Fruit fly (Drosophila melanogaster) whole organism, embryonic: ENCODE measurements around the gene CG13113.
A peak's percentile ranks its signal among the peaks of the same experiment; 100 is the strongest.

ENCODE experiments used
- ATbp ChIP-seq: fragments of 200-800 bp; sonication (Bioruptor generic); optimal IDR thresholded peaks from 2 replicates; lab custom pipeline; 2017; ENCODE audit warnings: missing biosample characterization, mild to moderate bottlenecking, missing genetic modification characterization, missing genetic modification reagents
- Aef1 ChIP-seq: fragments of 200-800 bp; sonication (Bioruptor generic); IDR thresholded peaks from 3 replicates; pipeline ENCODE4 v1.3.6; 2022; ENCODE audit warnings: missing biosample characterization, missing genetic modification characterization
- Atf-2 ChIP-seq: fragments of 200-800 bp; sonication (Bioruptor generic); optimal IDR thresholded peaks from 2 replicates; lab custom pipeline; 2016; ENCODE audit warnings: missing biosample characterization, missing genetic modification characterization
- Atf3 ChIP-seq: fragments of 200-800 bp; sonication (Bioruptor generic); optimal IDR thresholded peaks from 3 replicates; lab custom pipeline; 2016; ENCODE audit warnings: missing biosample characterization, missing genetic modification characterization
- Atf6 ChIP-seq: fragments of 200-800 bp; sonication (Bioruptor generic); IDR thresholded peaks from 2 replicates; pipeline ENCODE4 v1.3.6; 2022; ENCODE audit warnings: missing biosample characterization, missing genetic modification characterization
- CG10959 ChIP-seq: fragments of 200-800 bp; sonication (Bioruptor generic); IDR thresholded peaks from 2 replicates; pipeline ENCODE4 v1.3.6; 2022; ENCODE audit warnings: missing biosample characterization, missing genetic modification characterization
- CG10979 ChIP-seq: fragments of 200-800 bp; sonication (Bioruptor generic); optimal IDR thresholded peaks from 2 replicates; lab custom pipeline; 2018; ENCODE audit warnings: missing biosample characterization, mild to moderate bottlenecking, missing genetic modification characterization, moderate library complexity
- CG11695 ChIP-seq: fragments of 200-800 bp; sonication (Bioruptor generic); IDR thresholded peaks from 3 replicates; pipeline ENCODE4 v1.3.6; 2022; ENCODE audit warnings: missing biosample characterization, missing genetic modification characterization
- CG13624 ChIP-seq: fragments of 200-800 bp; sonication (Bioruptor generic); optimal IDR thresholded peaks from 2 replicates; lab custom pipeline; 2016; ENCODE audit warnings: missing biosample characterization, missing genetic modification characterization
- CG14667 ChIP-seq: fragments of 200-800 bp; sonication (Bioruptor generic); IDR thresholded peaks from 2 replicates; pipeline ENCODE4 v1.3.6; 2022; ENCODE audit warnings: missing biosample characterization, missing genetic modification characterization
- CG15514 ChIP-seq: fragments of 200-800 bp; sonication (Bioruptor generic); optimal IDR thresholded peaks from 3 replicates; lab custom pipeline; 2017; ENCODE audit warnings: missing biosample characterization, missing genetic modification characterization, mild to moderate bottlenecking, moderate library complexity, missing genetic modification reagents
- CG17186 ChIP-seq: fragments of 200-800 bp; sonication (Bioruptor generic); optimal IDR thresholded peaks from 3 replicates; lab custom pipeline; 2017; ENCODE audit warnings: missing biosample characterization, missing genetic modification reagents, missing genetic modification characterization
- CG18599 ChIP-seq: fragments of 200-800 bp; sonication (Bioruptor generic); optimal IDR thresholded peaks from 3 replicates; lab custom pipeline; 2017; ENCODE audit warnings: missing biosample characterization, missing genetic modification characterization, mild to moderate bottlenecking, moderate library complexity, missing genetic modification reagents
- CG2889 ChIP-seq: fragments of 200-800 bp; sonication (Bioruptor generic); IDR thresholded peaks from 3 replicates; pipeline ENCODE4 v1.3.6; 2022; ENCODE audit warnings: missing biosample characterization, missing genetic modification characterization
- CG30020 ChIP-seq: fragments of 200-800 bp; optimal IDR thresholded peaks from 2 replicates; lab custom pipeline; 2019; ENCODE audit warnings: missing biosample characterization, mild to moderate bottlenecking, missing genetic modification characterization, moderate library complexity
- CG32532 ChIP-seq: fragments of 200-800 bp; sonication (Bioruptor generic); IDR thresholded peaks from 2 replicates; pipeline ENCODE4 v1.3.6; 2022; ENCODE audit warnings: missing biosample characterization, missing genetic modification characterization
- CG32767 ChIP-seq: fragments of 200-800 bp; sonication (Bioruptor generic); IDR thresholded peaks from 2 replicates; pipeline ENCODE4 v1.3.6; 2022; ENCODE audit warnings: missing biosample characterization, missing genetic modification characterization
- CG3847 ChIP-seq: fragments of 200-800 bp; sonication (Bioruptor generic); IDR thresholded peaks from 2 replicates; pipeline ENCODE4 v1.3.6; 2022; ENCODE audit warnings: missing biosample characterization, missing genetic modification characterization
- CG3995 ChIP-seq: fragments of 200-800 bp; sonication (Bioruptor generic); optimal IDR thresholded peaks from 3 replicates; lab custom pipeline; 2016; ENCODE audit warnings: missing biosample characterization, missing genetic modification characterization
- CG4360 ChIP-seq: fragments of 200-800 bp; sonication (Bioruptor generic); IDR thresholded peaks from 2 replicates; pipeline ENCODE4 v1.3.6; 2022; ENCODE audit warnings: missing biosample characterization, missing genetic modification characterization
- CG7786 ChIP-seq: fragments of 200-800 bp; sonication (Bioruptor generic); optimal IDR thresholded peaks from 2 replicates; lab custom pipeline; 2016; ENCODE audit warnings: missing biosample characterization, missing genetic modification characterization
- CG8359 ChIP-seq: fragments of 200-800 bp; sonication (Bioruptor generic); optimal IDR thresholded peaks from 2 replicates; lab custom pipeline; 2017; ENCODE audit warnings: missing biosample characterization, mild to moderate bottlenecking, missing genetic modification characterization, borderline replicate concordance
- CG9215 ChIP-seq: fragments of 200-800 bp; sonication (Bioruptor generic); IDR thresholded peaks from 2 replicates; pipeline ENCODE4 v1.3.6; 2022; ENCODE audit warnings: missing biosample characterization, missing genetic modification characterization
- CG9797 ChIP-seq: fragments of 200-800 bp; sonication (Bioruptor generic); optimal IDR thresholded peaks from 3 replicates; lab custom pipeline; 2018; ENCODE audit warnings: missing biosample characterization, mild to moderate bottlenecking, missing genetic modification characterization
- CG9876 ChIP-seq: fragments of 200-800 bp; sonication (Bioruptor generic); optimal IDR thresholded peaks from 2 replicates; lab custom pipeline; 2016; ENCODE audit warnings: missing biosample characterization, missing genetic modification characterization
- Fer1 ChIP-seq: fragments of 200-800 bp; sonication (Bioruptor generic); optimal IDR thresholded peaks from 2 replicates; lab custom pipeline; 2017; ENCODE audit warnings: missing biosample characterization, mild to moderate bottlenecking, missing genetic modification characterization
- H2.0 ChIP-seq: fragments of 200-800 bp; sonication (Bioruptor generic); IDR thresholded peaks from 2 replicates; pipeline ENCODE4 v1.3.6; 2022; ENCODE audit warnings: missing biosample characterization, missing genetic modification characterization
- HLHmδ ChIP-seq: fragments of 200-800 bp; sonication (Bioruptor generic); optimal IDR thresholded peaks from 2 replicates; lab custom pipeline; 2018; ENCODE audit warnings: missing biosample characterization, mild to moderate bottlenecking, missing genetic modification characterization, moderate library complexity
- Hr3 ChIP-seq: fragments of 200-800 bp; sonication (Bioruptor generic); optimal IDR thresholded peaks from 3 replicates; lab custom pipeline; 2016; ENCODE audit warnings: missing biosample characterization, missing genetic modification characterization
- Hsf ChIP-seq: fragments of 200-800 bp; sonication (Bioruptor generic); optimal IDR thresholded peaks from 3 replicates; lab custom pipeline; 2016; ENCODE audit warnings: missing biosample characterization, missing genetic modification characterization
- MBD-R2 ChIP-seq: fragments of 200-800 bp; sonication (Bioruptor generic); IDR thresholded peaks from 2 replicates; pipeline ENCODE4 v1.3.6; 2022; ENCODE audit warnings: missing biosample characterization, missing genetic modification characterization
- MTF-1 ChIP-seq: fragments of 200-800 bp; sonication (Bioruptor generic); optimal IDR thresholded peaks from 2 replicates; lab custom pipeline; 2018; ENCODE audit warnings: missing biosample characterization, mild to moderate bottlenecking, missing genetic modification characterization, borderline replicate concordance
- Side ChIP-seq: fragments of 200-800 bp; sonication (Bioruptor generic); optimal IDR thresholded peaks from 2 replicates; lab custom pipeline; 2016; ENCODE audit warnings: missing biosample characterization, missing genetic modification characterization
- Spps ChIP-seq: fragments of 200-800 bp; sonication (Bioruptor generic); optimal IDR thresholded peaks from 2 replicates; lab custom pipeline; 2018; ENCODE audit warnings: missing biosample characterization, mild to moderate bottlenecking, missing genetic modification characterization
- bab2 ChIP-seq: fragments of 200-800 bp; sonication (Bioruptor generic); optimal IDR thresholded peaks from 2 replicates; lab custom pipeline; 2016; ENCODE audit warnings: missing biosample characterization, missing genetic modification characterization
- cad ChIP-seq: fragments of >200 bp; optimal IDR thresholded peaks from 2 replicates; lab custom pipeline; 2017; ENCODE audit warnings: missing biosample characterization, missing genetic modification characterization
- croc ChIP-seq: fragments of 200-800 bp; sonication (Bioruptor generic); conservative IDR thresholded peaks from 3 replicates; pipeline ENCODE4 v1.3.6; 2022; ENCODE audit warnings: missing biosample characterization, missing genetic modification characterization
- crp ChIP-seq, 2 experiments: fragments of 200-800 bp; sonication (Bioruptor generic); optimal IDR thresholded peaks; 2 replicates in 1 of 2; 3 replicates in 1 of 2; lab custom pipeline; 2017; ENCODE audit warnings: missing biosample characterization in 2 of 2, missing genetic modification characterization in 2 of 2, mild to moderate bottlenecking in 1 of 2, moderate library complexity in 1 of 2
- fru ChIP-seq: fragments of >200 bp; optimal IDR thresholded peaks from 2 replicates; lab custom pipeline; 2017
- fu2 ChIP-seq: fragments of 200-800 bp; sonication (Bioruptor generic); optimal IDR thresholded peaks from 2 replicates; lab custom pipeline; 2016; ENCODE audit warnings: missing biosample characterization, missing genetic modification characterization
- gcm2 ChIP-seq: fragments of 200-800 bp; sonication (Bioruptor generic); optimal IDR thresholded peaks from 2 replicates; lab custom pipeline; 2016; ENCODE audit warnings: missing biosample characterization, missing genetic modification characterization
- grau ChIP-seq: fragments of 200-800 bp; optimal IDR thresholded peaks from 3 replicates; lab custom pipeline; 2019; ENCODE audit warnings: missing biosample characterization, mild to moderate bottlenecking, missing genetic modification characterization, moderate library complexity
- nerfin-2 ChIP-seq: fragments of 200-800 bp; sonication (Bioruptor generic); IDR thresholded peaks from 2 replicates; pipeline ENCODE4 v1.3.6; 2022; ENCODE audit warnings: missing biosample characterization, missing genetic modification characterization; ENCODE audit not compliant: partially characterized antibody
- nom ChIP-seq: fragments of 200-800 bp; sonication (Bioruptor generic); optimal IDR thresholded peaks from 2 replicates; lab custom pipeline; 2017; ENCODE audit warnings: missing biosample characterization, missing genetic modification characterization, mild to moderate bottlenecking, moderate library complexity, missing genetic modification reagents
- pan ChIP-seq, 4 experiments: fragments of >200 bp in 3 of 4; fragments of 200-800 bp in 1 of 4; sonication (Bioruptor generic) in 1 of 4; optimal IDR thresholded peaks in 3 of 4; IDR thresholded peaks in 1 of 4; 2 replicates each; pipeline versions ENCODE4 v1.3.6 to Lab custom; 2017 to 2022; ENCODE audit warnings: missing biosample characterization in 2 of 4, missing genetic modification characterization in 2 of 4, mixed read lengths in 1 of 4
- ranshi ChIP-seq: fragments of 200-800 bp; sonication (Bioruptor generic); IDR thresholded peaks from 2 replicates; pipeline ENCODE4 v1.3.6; 2022; ENCODE audit warnings: missing biosample characterization, missing genetic modification characterization
- sim ChIP-seq: fragments of 200-800 bp; sonication (Bioruptor generic); IDR thresholded peaks from 2 replicates; pipeline ENCODE4 v1.3.6; 2022; ENCODE audit warnings: missing biosample characterization, missing genetic modification characterization
- sqz ChIP-seq: fragments of 200-800 bp; sonication (Bioruptor generic); optimal IDR thresholded peaks from 3 replicates; lab custom pipeline; 2018; ENCODE audit warnings: missing biosample characterization, mild to moderate bottlenecking, missing genetic modification characterization
- zen2 ChIP-seq: fragments of 200-800 bp; sonication (Bioruptor generic); IDR thresholded peaks from 3 replicates; pipeline ENCODE4 v1.3.6; 2022; ENCODE audit warnings: missing biosample characterization, missing genetic modification characterization; ENCODE audit not compliant: partially characterized antibody

CG13113 gene

dm6 chr2L:9568360-9569088, 24.6 kb downstream of the CG13113 start, which contains the start of gene brwl (continued):
- peak; percentile 42 to 78 for TF ChIP-seq crp (GFP tag; optimal IDR thresholded peaks at IDR 0.05; lab: Kevin White, UChicago)
- peak; percentile 98 for TF ChIP-seq CG10959 (GFP tag; lab: Robert Waterston, UW)
- peak; percentile 99 for TF ChIP-seq Hr3 (GFP tag; lab: Kevin White, UChicago)
- peak; percentile 90 for TF ChIP-seq MTF-1 (GFP tag; lab: Kevin White, UChicago)
- TF ChIP-seq CG11695 (GFP tag; lab: Robert Waterston, UW) = peak; percentile 99
- TF ChIP-seq CG10979 (tag; lab: Kevin White, UChicago) = peak; percentile 99
- peak; percentile 94 for TF ChIP-seq CG15514
- peak; percentile 98 for TF ChIP-seq CG7786 (GFP tag; lab: Kevin White, UChicago)
- TF ChIP-seq bab2 = peak; percentile 98
- TF ChIP-seq Atf3 = peak; percentile 98
- TF ChIP-seq CG9876 (GFP tag; lab: Kevin White, UChicago) = peak; percentile 95
- peak; percentile 98 for TF ChIP-seq Side (GFP tag; lab: Kevin White, UChicago)
- TF ChIP-seq MBD-R2 = peak; percentile 97
- peak; percentile 69 for TF ChIP-seq CG9797 (GFP tag; lab: Kevin White, UChicago)
- TF ChIP-seq CG17186 = peak; percentile 92
- TF ChIP-seq Fer1 (GFP tag; lab: Kevin White, UChicago) = peak; percentile 99
- peak; percentile 97 for TF ChIP-seq H2.0 (GFP tag; lab: Robert Waterston, UW)
- TF ChIP-seq CG2889 (GFP tag; lab: Robert Waterston, UW) = peak; percentile 97
- TF ChIP-seq CG30020 (tag; lab: Kevin White, UChicago) = peak; percentile 88
- TF ChIP-seq CG4360 (GFP tag; lab: Robert Waterston, UW) = peak; percentile 92
- TF ChIP-seq sim (GFP tag; lab: Robert Waterston, UW) = peak; percentile 98
- TF ChIP-seq CG18599 (GFP tag; lab: Kevin White, UChicago) = peak; percentile 99
- no peak for TF ChIP-seq cad (GFP tag; lab: Kevin White, UChicago)
- peak; percentile 98 for TF ChIP-seq sqz (GFP tag; lab: Kevin White, UChicago)
- TF ChIP-seq fu2 (GFP tag; lab: Kevin White, UChicago) = peak; percentile 96
- peak; percentile 98 for TF ChIP-seq Aef1
- TF ChIP-seq gcm2 = peak; percentile 97
- TF ChIP-seq CG8359 = peak; percentile 94
- peak; percentile 98 for TF ChIP-seq CG13624
- peak; percentile 98 for TF ChIP-seq ATbp (GFP tag; lab: Kevin White, UChicago)
- peak; percentile 98 for TF ChIP-seq croc (GFP tag; lab: Robert Waterston, UW)
- TF ChIP-seq nom = peak; percentile 93
- TF ChIP-seq CG32767 (GFP tag; lab: Robert Waterston, UW) = peak; percentile 99
- TF ChIP-seq grau = peak; percentile 98
- peak; percentile 97 for TF ChIP-seq CG9215 (GFP tag; lab: Robert Waterston, UW)
- peak; percentile 98 for TF ChIP-seq CG3847 (GFP tag; lab: Robert Waterston, UW)
- TF ChIP-seq Atf-2 (GFP tag; lab: Kevin White, UChicago) = peak; percentile 98
- TF ChIP-seq HLHmδ (GFP tag; lab: Kevin White, UChicago) = peak; percentile 85
- TF ChIP-seq pan (optimal IDR thresholded peaks at IDR 0.05; lab: Kevin White, UChicago) = no peak
- peak in 1 of 2 experiments; percentile 98 for TF ChIP-seq pan (GFP tag; optimal IDR thresholded peaks at IDR 0.05 in 1 of 2, IDR thresholded peaks at IDR 0.05 in 1 of 2)
- TF ChIP-seq Spps (tag; lab: Kevin White, UChicago) = peak; percentile 98
- TF ChIP-seq Atf6 = peak; percentile 99
- TF ChIP-seq zen2 (GFP tag; lab: Robert Waterston, UW) = no peak
- TF ChIP-seq fru (lab: Kevin White, UChicago) = no peak
- peak; percentile 98 for TF ChIP-seq ranshi
- TF ChIP-seq nerfin-2 (GFP tag; lab: Robert Waterston, UW) = no peak
- TF ChIP-seq CG3995 (GFP tag; lab: Kevin White, UChicago) = peak; percentile 83
- TF ChIP-seq Hsf (GFP tag; lab: Kevin White, UChicago) = peak; percentile 99
- peak; percentile 98 for TF ChIP-seq CG32532
- TF ChIP-seq CG14667 (GFP tag; lab: Robert Waterston, UW) = peak; percentile 98
